Worm (Caenorhabditis elegans): ENCODE data around the gene snb-5.

ce11 chrIII:8247051-8247450, 44.2 kb downstream of the snb-5 start, which contains the start of gene C02F5.13:
- TF ChIP-seq ama-1 (optimal IDR thresholded peaks at IDR 0.05) (no peak), ama-1 (GFP tag; optimal IDR thresholded peaks at IDR 0.05) (no peak), B0336.3 (GFP tag; IDR thresholded peaks at IDR 0.05) (no peak), madf-10 (tag; optimal IDR thresholded peaks at IDR 0.05) (no peak), unc-130 (GFP tag; optimal IDR thresholded peaks at IDR 0.05) (no peak), F22D6.2 (tag; optimal IDR thresholded peaks at IDR 0.05) (no peak), Y56A3A.18 (GFP tag; IDR thresholded peaks at IDR 0.05) (no peak), mel-28 (tag; optimal IDR thresholded peaks at IDR 0.05; ENCODE audit: borderline replicate concordance) (no peak), tbx-9 (tag; optimal IDR thresholded peaks at IDR 0.05; ENCODE audit: borderline replicate concordance) (no peak), snpc-4 (GFP tag; optimal IDR thresholded peaks at IDR 0.05) (no peak), snpc-4 (tag; optimal IDR thresholded peaks at IDR 0.05) (no peak), B0035.1 (tag; optimal IDR thresholded peaks at IDR 0.05) (no peak), unc-62 (GFP tag; optimal IDR thresholded peaks at IDR 0.05) (no peak), attf-6 (GFP tag; IDR thresholded peaks at IDR 0.05) (no peak)
